Fruit fly (Drosophila melanogaster) whole organism, prepupa: ENCODE data around the gene CG12229.

Experiments
- CG10631 ChIP-seq: fragments of 200-800 bp; sonication (Bioruptor generic); optimal IDR thresholded peaks from 2 replicates; lab custom pipeline; 2016; ENCODE audit warnings: missing biosample characterization, missing genetic modification characterization
- CG11294 ChIP-seq: fragments of 200-800 bp; sonication (Bioruptor generic); IDR thresholded peaks from 2 replicates; pipeline ENCODE4 v1.3.6; 2022; ENCODE audit warnings: missing biosample characterization, missing genetic modification characterization
- CG11762 ChIP-seq: fragments of 200-800 bp; sonication (Bioruptor generic); optimal IDR thresholded peaks from 3 replicates; lab custom pipeline; 2016; ENCODE audit warnings: missing biosample characterization, missing genetic modification characterization; ENCODE audit not compliant: insufficient read depth
- CG11902 ChIP-seq: fragments of 200-800 bp; sonication (Bioruptor generic); optimal IDR thresholded peaks from 3 replicates; lab custom pipeline; 2016; ENCODE audit warnings: missing biosample characterization, missing genetic modification characterization
- CG15336 ChIP-seq: fragments of 200-800 bp; sonication (Bioruptor generic); IDR thresholded peaks from 2 replicates; pipeline ENCODE4 v1.3.6; 2022; ENCODE audit warnings: missing biosample characterization, missing genetic modification characterization
- CG1621 ChIP-seq: fragments of 200-800 bp; sonication (Bioruptor generic); optimal IDR thresholded peaks from 3 replicates; lab custom pipeline; 2018; ENCODE audit warnings: missing biosample characterization, mild to moderate bottlenecking, missing genetic modification characterization
- CG16779 ChIP-seq: fragments of 200-800 bp; sonication (Bioruptor generic); optimal IDR thresholded peaks from 3 replicates; lab custom pipeline; 2017; ENCODE audit warnings: missing biosample characterization, mild to moderate bottlenecking, missing genetic modification characterization
- CG3032 ChIP-seq: fragments of 200-800 bp; optimal IDR thresholded peaks from 2 replicates; lab custom pipeline; 2019; ENCODE audit warnings: missing biosample characterization, mild to moderate bottlenecking, missing genetic modification characterization, moderate library complexity
- CG31627 ChIP-seq: fragments of 200-800 bp; sonication (Bioruptor generic); optimal IDR thresholded peaks from 3 replicates; lab custom pipeline; 2016; ENCODE audit warnings: missing biosample characterization, missing genetic modification characterization
- CG32006 ChIP-seq: fragments of 200-800 bp; sonication (Bioruptor generic); optimal IDR thresholded peaks from 3 replicates; lab custom pipeline; 2017; ENCODE audit warnings: missing biosample characterization, mild to moderate bottlenecking, missing genetic modification characterization
- CG34406 ChIP-seq: fragments of 200-800 bp; sonication (Bioruptor generic); optimal IDR thresholded peaks from 3 replicates; lab custom pipeline; 2016; ENCODE audit warnings: missing biosample characterization, missing genetic modification characterization
- CG3919 ChIP-seq: fragments of 200-800 bp; sonication (Bioruptor generic); optimal IDR thresholded peaks from 3 replicates; lab custom pipeline; 2016; ENCODE audit warnings: missing biosample characterization, missing genetic modification characterization
- CG4318 ChIP-seq: fragments of 200-800 bp; sonication (Bioruptor generic); optimal IDR thresholded peaks from 3 replicates; lab custom pipeline; 2017; ENCODE audit warnings: missing biosample characterization, mild to moderate bottlenecking, missing genetic modification characterization
- CG6163 ChIP-seq: fragments of 200-800 bp; sonication (Bioruptor generic); IDR thresholded peaks from 3 replicates; pipeline ENCODE4 v1.3.6; 2022; ENCODE audit warnings: missing biosample characterization, missing genetic modification characterization
- CG6276 ChIP-seq: fragments of 200-800 bp; sonication (Bioruptor generic); optimal IDR thresholded peaks from 2 replicates; lab custom pipeline; 2017; ENCODE audit warnings: missing biosample characterization, mild to moderate bottlenecking, missing genetic modification characterization
- CG6792 ChIP-seq: fragments of 200-800 bp; sonication (Bioruptor generic); optimal IDR thresholded peaks from 3 replicates; lab custom pipeline; 2016; ENCODE audit warnings: missing biosample characterization, missing genetic modification characterization
- CG8119 ChIP-seq: fragments of 200-800 bp; sonication (Bioruptor generic); IDR thresholded peaks from 3 replicates; pipeline ENCODE4 v1.3.6; 2022; ENCODE audit warnings: missing biosample characterization, missing genetic modification characterization
- CG8632 ChIP-seq: fragments of 200-800 bp; sonication (Bioruptor generic); optimal IDR thresholded peaks from 3 replicates; lab custom pipeline; 2016; ENCODE audit warnings: missing biosample characterization, missing genetic modification characterization
- CG9139 ChIP-seq: fragments of 200-800 bp; sonication (Bioruptor generic); optimal IDR thresholded peaks from 3 replicates; lab custom pipeline; 2017; ENCODE audit warnings: missing biosample characterization, mild to moderate bottlenecking, missing genetic modification characterization
- Gug ChIP-seq: fragments of 200-800 bp; sonication (Bioruptor generic); IDR thresholded peaks from 2 replicates; pipeline ENCODE4 v1.3.6; 2022; ENCODE audit warnings: missing biosample characterization, missing genetic modification characterization
- Hr39 ChIP-seq: fragments of 200-800 bp; sonication (Bioruptor generic); optimal IDR thresholded peaks from 2 replicates; lab custom pipeline; 2016; ENCODE audit warnings: missing biosample characterization, missing genetic modification characterization
- Lpt ChIP-seq: fragments of 200-800 bp; sonication (Bioruptor generic); optimal IDR thresholded peaks from 3 replicates; lab custom pipeline; 2016; ENCODE audit warnings: missing biosample characterization, missing genetic modification characterization
- Met ChIP-seq: fragments of 200-800 bp; sonication (Bioruptor generic); optimal IDR thresholded peaks from 3 replicates; lab custom pipeline; 2016; ENCODE audit warnings: missing biosample characterization, missing genetic modification characterization
- OdsH ChIP-seq: fragments of 200-800 bp; sonication (Bioruptor generic); optimal IDR thresholded peaks from 3 replicates; lab custom pipeline; 2016; ENCODE audit warnings: missing biosample characterization, missing genetic modification characterization
- Smox ChIP-seq: fragments of 200-800 bp; sonication (Bioruptor generic); optimal IDR thresholded peaks from 3 replicates; lab custom pipeline; 2016; ENCODE audit warnings: missing biosample characterization, missing genetic modification characterization
- Sox102F ChIP-seq: fragments of 200-800 bp; sonication (Bioruptor generic); optimal IDR thresholded peaks from 2 replicates; lab custom pipeline; 2016; ENCODE audit warnings: missing biosample characterization, mild to moderate bottlenecking, missing genetic modification characterization
- Sox14 ChIP-seq: fragments of 200-800 bp; sonication (Bioruptor generic); optimal IDR thresholded peaks from 3 replicates; lab custom pipeline; 2016; ENCODE audit warnings: missing biosample characterization, missing genetic modification characterization
- Sox15 ChIP-seq: fragments of 200-800 bp; sonication (Bioruptor generic); optimal IDR thresholded peaks from 3 replicates; lab custom pipeline; 2016; ENCODE audit warnings: missing biosample characterization, missing genetic modification characterization
- acj6 ChIP-seq: fragments of 200-800 bp; sonication (Bioruptor generic); optimal IDR thresholded peaks from 3 replicates; lab custom pipeline; 2016; ENCODE audit warnings: missing biosample characterization, missing genetic modification characterization
- cyc ChIP-seq: fragments of 200-800 bp; sonication (Bioruptor generic); optimal IDR thresholded peaks from 3 replicates; lab custom pipeline; 2016; ENCODE audit warnings: missing biosample characterization, missing genetic modification characterization
- dac ChIP-seq: fragments of 200-800 bp; sonication (Bioruptor generic); optimal IDR thresholded peaks from 2 replicates; lab custom pipeline; 2017; ENCODE audit warnings: missing biosample characterization, mild to moderate bottlenecking, missing genetic modification characterization
- dsx ChIP-seq: fragments of 200-800 bp; optimal IDR thresholded peaks from 3 replicates; lab custom pipeline; 2019; ENCODE audit warnings: missing biosample characterization, mild to moderate bottlenecking, missing genetic modification characterization, moderate library complexity; ENCODE audit not compliant: poor library complexity, severe bottlenecking
- eg ChIP-seq: fragments of 200-800 bp; sonication (Bioruptor generic); IDR thresholded peaks from 3 replicates; pipeline ENCODE4 v1.3.6; 2022; ENCODE audit warnings: missing biosample characterization, missing genetic modification characterization
- esn ChIP-seq: fragments of 200-800 bp; sonication (Bioruptor generic); optimal IDR thresholded peaks from 2 replicates; lab custom pipeline; 2016; ENCODE audit warnings: missing biosample characterization, mild to moderate bottlenecking, missing genetic modification characterization, moderate library complexity
- fd85E ChIP-seq: fragments of 200-800 bp; sonication (Bioruptor generic); optimal IDR thresholded peaks from 3 replicates; lab custom pipeline; 2016; ENCODE audit warnings: missing biosample characterization, missing genetic modification characterization
- fkh ChIP-seq: fragments of 200-800 bp; sonication (Bioruptor generic); optimal IDR thresholded peaks from 3 replicates; lab custom pipeline; 2017; ENCODE audit warnings: missing biosample characterization, mild to moderate bottlenecking, missing genetic modification characterization, moderate library complexity
- lz ChIP-seq: fragments of 200-800 bp; sonication (Bioruptor generic); optimal IDR thresholded peaks from 3 replicates; lab custom pipeline; 2016; ENCODE audit warnings: missing biosample characterization, missing genetic modification characterization
- net ChIP-seq: fragments of 200-800 bp; sonication (Bioruptor generic); optimal IDR thresholded peaks from 3 replicates; lab custom pipeline; 2016; ENCODE audit warnings: missing biosample characterization, missing genetic modification characterization
- pdm3 ChIP-seq: fragments of 200-800 bp; sonication (Bioruptor generic); optimal IDR thresholded peaks from 3 replicates; lab custom pipeline; 2016; ENCODE audit warnings: missing biosample characterization, missing genetic modification characterization
- salr ChIP-seq, 2 experiments: fragments of 200-800 bp; sonication (Bioruptor generic); optimal IDR thresholded peaks; 3 replicates each; lab custom pipeline; 2016 to 2018; ENCODE audit warnings: missing biosample characterization in 2 of 2, missing genetic modification characterization in 2 of 2, mild to moderate bottlenecking in 1 of 2
- spab ChIP-seq: fragments of 200-800 bp; sonication (Bioruptor generic); optimal IDR thresholded peaks from 2 replicates; lab custom pipeline; 2017; ENCODE audit warnings: missing biosample characterization, mild to moderate bottlenecking, missing genetic modification characterization, missing genetic modification reagents
- ss ChIP-seq, 2 experiments: fragments of 200-800 bp; sonication (Bioruptor generic); optimal IDR thresholded peaks; 2 replicates in 1 of 2; 3 replicates in 1 of 2; lab custom pipeline; 2017 to 2018; ENCODE audit warnings: mild to moderate bottlenecking in 2 of 2, missing biosample characterization in 2 of 2, missing genetic modification characterization in 2 of 2, moderate library complexity in 1 of 2
- svp ChIP-seq: fragments of 200-800 bp; sonication (Bioruptor generic); peaks from one replicate; lab custom pipeline; 2016; ENCODE audit warnings: missing biosample characterization, missing genetic modification characterization
- topi ChIP-seq: fragments of 200-800 bp; sonication (Bioruptor generic); optimal IDR thresholded peaks from 3 replicates; lab custom pipeline; 2016; ENCODE audit warnings: missing biosample characterization, missing genetic modification characterization
- vri ChIP-seq: fragments of 200-800 bp; sonication (Bioruptor generic); optimal IDR thresholded peaks from 3 replicates; lab custom pipeline; 2016; ENCODE audit warnings: missing biosample characterization, mild to moderate bottlenecking, missing genetic modification characterization

The CG12229 gene

DNA sequence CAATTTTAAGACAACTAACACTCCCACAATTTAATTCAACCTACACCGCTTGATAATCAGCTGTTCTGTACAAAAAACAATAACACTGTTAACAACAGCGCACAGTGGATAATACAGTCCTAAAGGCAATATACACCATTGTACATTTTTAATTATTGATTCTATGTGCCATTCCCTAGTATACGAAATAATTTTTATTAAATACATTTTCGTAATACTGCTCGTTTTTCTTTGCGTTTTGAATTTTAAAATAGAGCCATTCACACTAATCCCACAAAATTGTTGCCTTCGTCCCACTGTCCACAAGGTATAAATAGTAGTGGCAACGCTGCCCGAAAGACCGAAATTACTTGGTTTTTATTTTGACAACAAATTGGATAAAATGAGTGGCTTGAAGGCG, 2.7 kb downstream of the CG12229 start, which contains the start of the genes Coq4 and CG32176 (continued):
- peak; percentile 79 for TF ChIP-seq fkh (GFP tag; lab: Kevin White, UChicago)
- peak; percentile 96 for TF ChIP-seq CG3032
- peak; percentile 92 for TF ChIP-seq CG11294 (GFP tag; lab: Robert Waterston, UW)
- peak; percentile 97 for TF ChIP-seq CG6792 (GFP tag; lab: Kevin White, UChicago)
- TF ChIP-seq CG31627, result peak; percentile 99
- TF ChIP-seq Met (GFP tag; lab: Kevin White, UChicago), result peak; percentile 97
- peak; percentile 98 for TF ChIP-seq CG3919 (GFP tag; lab: Kevin White, UChicago)
- peak; percentile 98 for TF ChIP-seq Sox14 (GFP tag; lab: Kevin White, UChicago)
- TF ChIP-seq eg, result peak; percentile 97
- TF ChIP-seq esn (GFP tag; lab: Kevin White, UChicago), result peak; percentile 99
- peak; percentile 98 for TF ChIP-seq CG10631 (GFP tag; lab: Kevin White, UChicago)
- TF ChIP-seq topi (GFP tag; lab: Kevin White, UChicago), result peak; percentile 97
- peak; percentile 97 for TF ChIP-seq CG11762 (GFP tag; lab: Kevin White, UChicago)
- TF ChIP-seq CG9139 (GFP tag; lab: Kevin White, UChicago), result peak; percentile 82
- TF ChIP-seq CG8632 (GFP tag; lab: Kevin White, UChicago), result peak; percentile 94
- peak; percentile 83 for TF ChIP-seq CG16779 (tag; lab: Kevin White, UChicago)
- TF ChIP-seq svp (GFP tag; lab: Kevin White, UChicago), result peak; percentile 99
- peak; percentile 98 for TF ChIP-seq acj6 (GFP tag; lab: Kevin White, UChicago)
- TF ChIP-seq Sox15 (GFP tag; lab: Kevin White, UChicago), result peak; percentile 97
- TF ChIP-seq Hr39 (GFP tag; lab: Kevin White, UChicago), result peak; percentile 99
- peak; percentile 99 for TF ChIP-seq pdm3 (GFP tag; lab: Kevin White, UChicago)
- peak; percentile 94 for TF ChIP-seq fd85E (GFP tag; lab: Kevin White, UChicago)
- TF ChIP-seq ss (GFP tag; optimal IDR thresholded peaks at IDR 0.05; lab: Kevin White, UChicago), result peak; percentile 77 to 89
- TF ChIP-seq CG32006 (GFP tag; lab: Kevin White, UChicago), result peak; percentile 97
- peak; percentile 97 for TF ChIP-seq CG6163 (GFP tag; lab: Robert Waterston, UW)
- peak; percentile 96 for TF ChIP-seq CG11902
- peak; percentile 90 for TF ChIP-seq dsx (GFP tag; lab: Kevin White, UChicago)
- peak; percentile 96 for TF ChIP-seq Gug
- TF ChIP-seq, all 60 proteins: peak for 60

DNA sequence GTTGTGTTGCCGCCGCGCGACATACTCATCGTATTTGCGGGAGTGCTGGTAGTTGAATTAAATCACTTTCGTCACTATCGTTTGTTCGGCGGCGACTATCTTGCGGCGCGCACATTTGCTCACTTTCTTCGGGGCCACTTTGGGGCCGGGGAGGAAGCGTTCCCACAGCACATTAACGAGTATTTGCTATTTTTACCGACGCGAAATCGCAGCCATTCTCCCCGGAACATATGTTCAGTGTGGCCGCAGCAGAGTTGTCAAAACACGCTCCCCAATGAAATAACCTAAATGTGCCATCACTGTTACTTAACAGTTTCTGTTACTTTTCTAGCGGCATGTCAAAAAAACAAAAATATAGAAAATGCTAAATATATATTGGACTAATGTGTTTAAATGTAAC, 3.3 kb downstream of the CG12229 start, which contains the start of gene frc:
frc (minus strand) TSS at position 244 of the 400 bp plus-strand sequence.
- 0 out of 3 replicates have a peak, but pooled peaks have one; percentile 16 for TF ChIP-seq CG8119 (GFP tag; lab: Robert Waterston, UW)
- peak; percentile 16 for TF ChIP-seq dsx (GFP tag; lab: Kevin White, UChicago)
- 0 out of 3 replicates have a peak, but pooled peaks have one; percentile 13 for TF ChIP-seq eg
- TF ChIP-seq spab (GFP tag; lab: Kevin White, UChicago), result no peak
- TF ChIP-seq CG15336 (GFP tag; lab: Robert Waterston, UW), result 0 out of 2 replicates have a peak, but pooled peaks have one; percentile 24
- no peak for TF ChIP-seq Lpt (GFP tag; lab: Kevin White, UChicago)
- TF ChIP-seq ss (GFP tag; optimal IDR thresholded peaks at IDR 0.05; lab: Kevin White, UChicago), result peak in 1 of 2 experiments; percentile 21
- TF ChIP-seq, all 60 proteins: peak for 5

DNA sequence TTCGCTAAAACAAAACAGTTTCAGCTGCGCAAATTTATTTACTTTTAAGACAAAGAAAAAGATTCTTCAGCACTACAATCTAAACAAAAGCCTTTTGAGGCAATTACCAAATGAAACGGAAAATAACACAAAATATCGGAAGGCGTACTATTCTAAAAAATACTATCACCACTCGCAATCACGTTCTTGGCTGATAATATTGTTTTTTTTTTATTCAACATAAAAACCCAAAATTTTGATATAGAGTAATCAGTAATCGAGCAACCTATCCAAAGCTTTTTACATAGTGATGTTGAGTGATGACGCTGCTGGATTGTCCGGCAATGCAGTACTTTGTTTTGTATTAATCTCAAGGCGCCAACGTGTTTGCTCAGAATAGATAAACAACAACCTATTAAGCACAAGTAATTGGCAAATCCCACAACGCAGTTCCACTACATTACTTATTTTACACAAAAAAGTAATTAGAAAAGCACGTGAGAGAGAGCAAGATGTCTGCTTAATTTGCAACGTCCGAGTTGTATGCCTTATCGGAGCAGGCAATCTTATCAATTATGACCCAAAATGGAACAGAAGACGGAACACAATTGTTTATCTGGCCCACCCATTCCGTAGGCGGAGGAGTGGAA, 5.2 kb downstream of the CG12229 start:
- TF ChIP-seq Smox (GFP tag; lab: Kevin White, UChicago) (peak; percentile 1), net (GFP tag; lab: Kevin White, UChicago) (no peak), salr (GFP tag; optimal IDR thresholded peaks at IDR 0.05; lab: Kevin White, UChicago) (no peak), CG3032 (no peak), CG3919 (GFP tag; lab: Kevin White, UChicago) (peak; percentile 19), Sox15 (GFP tag; lab: Kevin White, UChicago) (no peak), lz (GFP tag; lab: Kevin White, UChicago) (peak; percentile 11), CG34406 (no peak), CG11294 (GFP tag; lab: Robert Waterston, UW) (no peak), CG6792 (GFP tag; lab: Kevin White, UChicago) (no peak), cyc (GFP tag; lab: Kevin White, UChicago) (no peak), Sox102F (GFP tag; lab: Kevin White, UChicago) (no peak), CG1621 (tag; lab: Kevin White, UChicago) (no peak), CG4318 (GFP tag; lab: Kevin White, UChicago) (no peak), OdsH (GFP tag; lab: Kevin White, UChicago) (peak; percentile 31), eg (no peak), CG6163 (GFP tag; lab: Robert Waterston, UW) (0 out of 3 replicates have a peak, but pooled peaks have one; percentile 6), dac (GFP tag; lab: Kevin White, UChicago) (no peak), vri (peak; percentile 29), CG6276 (GFP tag; lab: Kevin White, UChicago) (no peak), Hr39 (GFP tag; lab: Kevin White, UChicago) (peak; percentile 12), CG11762 (GFP tag; lab: Kevin White, UChicago) (no peak), topi (GFP tag; lab: Kevin White, UChicago) (peak; percentile 33)
